Fruit fly (Drosophila melanogaster): ENCODE data around the gene Ccdc39.
A peak's percentile ranks its signal among the peaks of the same experiment; 100 is the strongest.

The Ccdc39 gene

DNA sequence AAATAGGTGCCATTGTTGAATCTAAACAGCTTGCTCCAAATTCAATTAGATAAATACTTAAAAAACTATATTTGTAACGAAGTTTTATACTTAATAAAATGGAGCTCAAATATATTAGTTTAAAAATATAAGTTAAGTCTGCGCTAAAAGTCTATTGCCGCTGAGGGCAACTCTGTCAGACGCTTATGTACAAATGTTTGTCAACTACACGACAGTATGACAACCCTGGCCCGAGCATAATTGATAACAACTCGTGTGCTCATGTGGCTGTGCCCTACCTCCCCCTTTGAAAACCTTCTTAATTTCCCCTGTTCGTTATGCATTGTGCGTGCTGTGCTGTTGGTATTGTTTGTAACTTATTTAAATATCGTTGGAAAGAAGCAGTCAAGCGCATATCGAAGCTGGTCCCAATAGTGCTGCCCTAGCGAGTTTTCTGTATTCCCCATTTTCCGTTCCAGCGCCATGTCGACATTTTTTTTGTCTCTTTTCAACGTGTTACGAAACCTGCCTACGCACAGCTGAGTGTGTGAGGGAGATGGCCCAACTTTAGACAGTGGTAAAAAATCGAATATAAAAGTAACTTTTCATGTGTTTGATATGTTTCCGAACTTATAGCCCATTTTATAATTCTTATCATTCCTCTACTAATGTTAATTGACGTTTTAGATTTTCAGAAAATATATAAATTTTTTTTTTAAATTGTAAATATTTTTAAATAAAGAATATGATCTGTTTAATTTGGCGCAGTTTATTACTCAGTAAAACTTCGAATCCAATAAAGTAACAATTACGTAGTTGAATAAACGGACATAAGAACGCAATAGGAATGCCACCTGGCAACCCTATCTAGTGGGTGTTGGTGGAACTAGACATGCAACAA lies 20.5 kb upstream of the Ccdc39 start (continued):
- peak; percentile 28 for TF ChIP-seq CG7987 (GFP tag; optimal IDR thresholded peaks at IDR 0.05)
- TF ChIP-seq E2f2 (GFP tag; IDR thresholded peaks at IDR 0.05): 0 out of 2 replicates have a peak, but pooled peaks have one; percentile 35
- TF ChIP-seq CG3407 (GFP tag; optimal IDR thresholded peaks at IDR 0.05): peak; percentile 50
- TF ChIP-seq CG5953 (GFP tag; IDR thresholded peaks at IDR 0.05): peak; percentile 18; the same call in 1 of the 2 replicates
- peak; percentile 29 for TF ChIP-seq HmgZ (tag; optimal IDR thresholded peaks at IDR 0.05)
- peak; percentile 50 for TF ChIP-seq ATbp (GFP tag; optimal IDR thresholded peaks at IDR 0.05)
- TF ChIP-seq MBD-R2 (GFP tag; IDR thresholded peaks at IDR 0.05): no peak
- TF ChIP-seq chm (GFP tag; IDR thresholded peaks at IDR 0.05): peak; percentile 30; the same call in 1 of the 2 replicates
- 0 out of 2 replicates have a peak, but pooled peaks have one; percentile 41 for TF ChIP-seq Awh (GFP tag; IDR thresholded peaks at IDR 0.05)
- peak; percentile 62 for TF ChIP-seq Med (GFP tag)
- no peak for TF ChIP-seq amos (GFP tag; IDR thresholded peaks at IDR 0.05; ENCODE audit: partially characterized antibody)
- peak; percentile 31 for TF ChIP-seq CG5180 (GFP tag; optimal IDR thresholded peaks at IDR 0.05)
- no peak for TF ChIP-seq CG12071 (GFP tag; optimal IDR thresholded peaks at IDR 0.05)
- TF ChIP-seq fu2 (GFP tag; optimal IDR thresholded peaks at IDR 0.05): no peak
- TF ChIP-seq zfh2 (GFP tag; optimal IDR thresholded peaks at IDR 0.05): no peak
- TF ChIP-seq dmrt99B (tag; optimal IDR thresholded peaks at IDR 0.05): peak; percentile 80
- peak; percentile 37 for TF ChIP-seq ind (GFP tag; optimal IDR thresholded peaks at IDR 0.05)
- peak; percentile 74 for TF ChIP-seq Ptx1 (GFP tag; IDR thresholded peaks at IDR 0.05)
- TF ChIP-seq CG6765 (GFP tag; optimal IDR thresholded peaks at IDR 0.05): peak; percentile 61
- TF ChIP-seq Eip74EF (GFP tag; optimal IDR thresholded peaks at IDR 0.05): peak in 1 of 2 experiments; percentile 20
- TF ChIP-seq C15 (GFP tag; IDR thresholded peaks at IDR 0.05): 0 out of 3 replicates have a peak, but pooled peaks have one; percentile 30
- no peak for TF ChIP-seq Bdp1 (GFP tag; optimal IDR thresholded peaks at IDR 0.05)
- TF ChIP-seq CG4820 (GFP tag; optimal IDR thresholded peaks at IDR 0.05): peak; percentile 53
- no peak for TF ChIP-seq gt (GFP tag; IDR thresholded peaks at IDR 0.05)
- no peak for TF ChIP-seq danr (GFP tag; IDR thresholded peaks at IDR 0.05)
- no peak for TF ChIP-seq emc (GFP tag; optimal IDR thresholded peaks at IDR 0.05)
- TF ChIP-seq pan (optimal IDR thresholded peaks at IDR 0.05): no peak
- TF ChIP-seq pan (GFP tag; optimal IDR thresholded peaks at IDR 0.05 in 1 of 2, IDR thresholded peaks at IDR 0.05 in 1 of 2): peak in 1 of 2 experiments; percentile 55
- TF ChIP-seq Oaz (GFP tag; IDR thresholded peaks at IDR 0.05): 0 out of 2 replicates have a peak, but pooled peaks have one; percentile 12
- peak; percentile 82 for TF ChIP-seq Ssrp (tag; optimal IDR thresholded peaks at IDR 0.05)
- peak; percentile 45; the same call in 1 of the 2 replicates for TF ChIP-seq Nf-YA (GFP tag; IDR thresholded peaks at IDR 0.05)
- TF ChIP-seq Dek (tag; optimal IDR thresholded peaks at IDR 0.05): peak; percentile 47
- TF ChIP-seq CG15011 (GFP tag; optimal IDR thresholded peaks at IDR 0.05): peak; percentile 40
- TF ChIP-seq Sry-β (GFP tag; optimal IDR thresholded peaks at IDR 0.05): peak; percentile 79
- peak; percentile 56 for TF ChIP-seq Nf-YB (GFP tag; optimal IDR thresholded peaks at IDR 0.05)
- TF ChIP-seq CG10431 (GFP tag; optimal IDR thresholded peaks at IDR 0.05): peak; percentile 43
- TF ChIP-seq Lim3 (GFP tag; IDR thresholded peaks at IDR 0.05): no peak
- no peak for TF ChIP-seq Lhr (GFP tag; optimal IDR thresholded peaks at IDR 0.05)
- no peak for TF ChIP-seq CG3163 (GFP tag; optimal IDR thresholded peaks at IDR 0.05)
- peak; percentile 90 for TF ChIP-seq gem (tag; optimal IDR thresholded peaks at IDR 0.05)
- peak; percentile 60 for TF ChIP-seq kah (GFP tag; optimal IDR thresholded peaks at IDR 0.05)
- peak; percentile 9 for TF ChIP-seq vfl (GFP tag; optimal IDR thresholded peaks at IDR 0.05)
- TF ChIP-seq CG10654 (GFP tag; optimal IDR thresholded peaks at IDR 0.05): peak; percentile 52
- no peak for TF ChIP-seq CG7786 (GFP tag; optimal IDR thresholded peaks at IDR 0.05)
- TF ChIP-seq Lpt (GFP tag; optimal IDR thresholded peaks at IDR 0.05): no peak
- peak; percentile 70 for TF ChIP-seq CG10979 (tag; optimal IDR thresholded peaks at IDR 0.05)
- no peak for TF ChIP-seq CG3838 (GFP tag; optimal IDR thresholded peaks at IDR 0.05)
- TF ChIP-seq bcd (GFP tag; optimal IDR thresholded peaks at IDR 0.05): peak; percentile 46
